Fruit fly (Drosophila melanogaster): Measurements from ENCODE around the gene CG13950.

The CG13950 gene

DNA sequence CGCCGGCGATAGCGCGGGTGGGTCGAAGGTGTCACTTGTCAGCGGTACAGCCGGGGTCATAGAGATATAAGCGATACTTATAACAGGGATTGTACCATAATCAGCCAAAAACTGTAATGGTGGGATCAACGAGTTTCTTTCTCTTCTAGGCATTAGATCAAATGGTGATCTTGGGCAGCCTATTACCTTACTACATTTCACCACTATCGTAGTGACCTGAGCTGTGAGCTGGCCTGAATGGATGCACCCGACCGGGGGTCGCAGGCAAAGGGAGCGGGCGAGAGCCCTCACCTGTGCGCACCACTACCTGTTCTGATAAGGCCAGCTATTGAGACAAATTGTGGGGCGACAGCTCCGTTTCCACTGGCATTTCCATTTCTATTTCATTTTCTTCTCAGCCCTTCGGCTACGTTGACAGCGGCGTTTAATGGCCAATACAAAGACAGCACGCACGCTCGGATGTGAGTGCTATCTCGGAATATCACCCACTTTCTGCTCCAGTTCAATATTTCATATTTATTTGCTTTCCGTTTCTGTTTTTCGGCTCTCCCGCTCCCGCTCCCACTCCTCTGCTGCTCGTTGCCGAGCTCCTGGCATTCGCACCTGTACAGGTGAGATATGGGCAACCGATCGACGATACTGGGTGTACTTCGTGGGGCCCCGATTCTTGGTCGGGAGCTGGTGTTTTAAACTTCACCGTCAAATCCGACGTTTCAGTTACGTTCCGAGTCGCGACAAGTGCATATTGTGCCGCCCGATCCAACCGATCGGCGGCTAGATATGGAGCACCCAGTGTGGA is 3.1 kb upstream of the CG13950 start (continued):
- TF ChIP-seq CG6765 (GFP tag; optimal IDR thresholded peaks at IDR 0.05) (no peak), usp (GFP tag; optimal IDR thresholded peaks at IDR 0.05) (no peak), bcd (GFP tag; optimal IDR thresholded peaks at IDR 0.05) (peak; percentile 74), ci (GFP tag; IDR thresholded peaks at IDR 0.05) (peak; percentile 95), CG43689 (GFP tag; IDR thresholded peaks at IDR 0.05) (peak; percentile 53; the same call in 1 of the 2 replicates), E2f2 (GFP tag; IDR thresholded peaks at IDR 0.05) (peak; percentile 41; the same call in 1 of the 2 replicates), Hmx (GFP tag; optimal IDR thresholded peaks at IDR 0.05) (no peak), sc (optimal IDR thresholded peaks at IDR 0.05) (no peak), sc (GFP tag; optimal IDR thresholded peaks at IDR 0.05) (peak; percentile 62), sob (GFP tag; IDR thresholded peaks at IDR 0.05) (peak; percentile 68; the same call in 1 of the 2 replicates), chinmo (GFP tag; IDR thresholded peaks at IDR 0.05; ENCODE audit: partially characterized antibody) (no peak), CG15696 (tag; optimal IDR thresholded peaks at IDR 0.05) (peak; percentile 48), CG7839 (tag; optimal IDR thresholded peaks at IDR 0.05) (peak; percentile 87), CG13624 (GFP tag; optimal IDR thresholded peaks at IDR 0.05) (peak; percentile 51), MBD-R2 (GFP tag; IDR thresholded peaks at IDR 0.05) (peak; percentile 49; the same call in 1 of the 2 replicates), Hr78 (GFP tag; optimal IDR thresholded peaks at IDR 0.05) (peak in 1 of 2 experiments; percentile 99), YL-1 (GFP tag; optimal IDR thresholded peaks at IDR 0.05) (no peak), Ssrp (tag; optimal IDR thresholded peaks at IDR 0.05) (peak; percentile 72), CG8478 (optimal IDR thresholded peaks at IDR 0.05) (no peak), CG3163 (GFP tag; optimal IDR thresholded peaks at IDR 0.05) (no peak), sna (GFP tag; IDR thresholded peaks at IDR 0.05; ENCODE audit: partially characterized antibody) (no peak), tio (GFP tag; optimal IDR thresholded peaks at IDR 0.05) (peak; percentile 62), Sox100B (GFP tag; optimal IDR thresholded peaks at IDR 0.05) (peak; percentile 72), CG3281 (GFP tag; optimal IDR thresholded peaks at IDR 0.05) (peak; percentile 59), wek (GFP tag; optimal IDR thresholded peaks at IDR 0.05) (peak; percentile 30), CG14050 (GFP tag; IDR thresholded peaks at IDR 0.05) (peak; percentile 65), CG34224 (GFP tag; IDR thresholded peaks at IDR 0.05; ENCODE audit: partially characterized antibody) (no peak), shn (GFP tag; optimal IDR thresholded peaks at IDR 0.05) (peak; percentile 47), dpn (GFP tag; optimal IDR thresholded peaks at IDR 0.05) (peak; percentile 59 to 78), schlank (tag; optimal IDR thresholded peaks at IDR 0.05) (no peak), MTF-1 (GFP tag; optimal IDR thresholded peaks at IDR 0.05; ENCODE audit: borderline replicate concordance) (peak; percentile 74), Drgx (GFP tag; IDR thresholded peaks at IDR 0.05) (peak; percentile 49), CG10462 (GFP tag; optimal IDR thresholded peaks at IDR 0.05) (peak; percentile 34), Meics (GFP tag; optimal IDR thresholded peaks at IDR 0.05) (peak; percentile 68), BtbVII (GFP tag; optimal IDR thresholded peaks at IDR 0.05) (peak; percentile 10), grau (tag; optimal IDR thresholded peaks at IDR 0.05) (peak; percentile 73), nom (GFP tag; optimal IDR thresholded peaks at IDR 0.05) (no peak), Mad (GFP tag; optimal IDR thresholded peaks at IDR 0.05) (peak; percentile 36), Chrac-16 (GFP tag; optimal IDR thresholded peaks at IDR 0.05) (peak; percentile 59), CG1832 (GFP tag; optimal IDR thresholded peaks at IDR 0.05) (no peak), Awh (GFP tag; IDR thresholded peaks at IDR 0.05) (peak; percentile 90), Taf1 (GFP tag; IDR thresholded peaks at IDR 0.05) (peak; percentile 53; the same call in 1 of the 2 replicates), sens-2 (GFP tag; IDR thresholded peaks at IDR 0.05) (peak; percentile 61), CG14710 (tag; optimal IDR thresholded peaks at IDR 0.05) (peak; percentile 65), CG11398 (GFP tag; optimal IDR thresholded peaks at IDR 0.05) (peak; percentile 49), MESR4 (GFP tag; optimal IDR thresholded peaks at IDR 0.05) (no peak), CG9817 (tag; optimal IDR thresholded peaks at IDR 0.05) (peak; percentile 23), Hr3 (GFP tag; optimal IDR thresholded peaks at IDR 0.05) (peak; percentile 61), CG32532 (GFP tag; IDR thresholded peaks at IDR 0.05) (peak; percentile 65)

Measured in whole organism, embryonic.